Worm (Caenorhabditis elegans): ENCODE data around the gene D1086.10.

The D1086.10 gene

DNA sequence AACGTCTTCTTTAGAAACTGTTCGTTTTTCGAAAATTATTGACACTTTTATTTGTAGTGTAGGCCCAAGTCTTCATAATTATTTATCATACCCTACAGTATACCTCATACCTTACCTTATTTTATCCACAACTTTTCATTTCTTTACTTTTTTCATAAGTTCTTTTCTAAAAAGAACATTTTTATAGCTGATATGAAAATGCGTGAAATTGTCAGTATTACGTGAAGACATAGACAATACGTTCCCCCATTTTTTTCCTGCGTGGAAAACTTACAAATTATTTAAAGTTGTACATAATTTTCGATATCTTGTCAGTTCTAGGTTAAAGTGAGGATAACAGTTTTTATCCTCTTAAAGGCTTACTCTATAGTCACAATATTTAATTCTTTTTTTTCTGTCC lies 12.7 kb upstream of the D1086.10 start:
- TF ChIP-seq ceh-13 (GFP tag; optimal IDR thresholded peaks at IDR 0.05), result no peak
- no peak for TF ChIP-seq F13C5.2 (tag; optimal IDR thresholded peaks at IDR 0.05)
- TF ChIP-seq ama-1 (optimal IDR thresholded peaks at IDR 0.05), result no peak
- TF ChIP-seq hmg-4 (GFP tag; optimal IDR thresholded peaks at IDR 0.05), result no peak
- no peak for TF ChIP-seq ceh-36 (tag; optimal IDR thresholded peaks at IDR 0.05)
- no peak for TF ChIP-seq tbx-11 (GFP tag; IDR thresholded peaks at IDR 0.05)

DNA sequence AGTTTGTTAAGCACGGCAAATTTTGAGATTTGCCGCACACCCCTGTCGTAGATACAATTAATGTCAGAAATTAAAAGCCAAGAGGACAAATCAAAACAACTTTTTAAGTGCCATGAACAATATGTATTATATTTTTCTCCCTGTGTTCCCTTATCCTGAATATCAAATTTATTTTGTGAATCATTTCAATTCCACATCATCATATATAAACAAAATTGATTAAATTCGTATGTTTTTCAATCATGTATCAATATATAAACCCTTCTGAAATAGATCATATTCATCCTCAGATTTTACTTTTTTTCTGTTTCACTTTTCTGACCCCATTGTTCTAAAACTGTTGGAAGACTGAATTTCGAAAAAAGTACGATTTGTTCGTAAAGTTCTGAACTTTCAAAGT lies 8.4 kb upstream of the D1086.10 start, which contains the start of gene D1086.11:
Gene D1086.11 (plus strand): TSS at position 301 of the 400 bp plus-strand sequence.
- TF ChIP-seq scrt-1 (GFP tag; IDR thresholded peaks at IDR 0.05), result no peak
- TF ChIP-seq B0310.2 (tag; optimal IDR thresholded peaks at IDR 0.05), result no peak
- no peak for TF ChIP-seq aly-1 (tag; optimal IDR thresholded peaks at IDR 0.05)
- no peak for TF ChIP-seq F13C5.2 (tag; optimal IDR thresholded peaks at IDR 0.05)
- no peak for TF ChIP-seq tbx-11 (GFP tag; IDR thresholded peaks at IDR 0.05)
- no peak for TF ChIP-seq hmbx-1 (tag; optimal IDR thresholded peaks at IDR 0.05)
- no peak for TF ChIP-seq ets-7 (tag; optimal IDR thresholded peaks at IDR 0.05)
- TF ChIP-seq ceh-13 (GFP tag; optimal IDR thresholded peaks at IDR 0.05), result no peak
- TF ChIP-seq tra-4 (tag; optimal IDR thresholded peaks at IDR 0.05), result no peak
- TF ChIP-seq hnd-1 (tag; optimal IDR thresholded peaks at IDR 0.05), result no peak
- TF ChIP-seq tbx-37 (GFP tag; conservative IDR thresholded peaks at IDR 0.05), result no peak
- no peak for TF ChIP-seq pes-1 (GFP tag; IDR thresholded peaks at IDR 0.05)
- TF ChIP-seq ama-1 (optimal IDR thresholded peaks at IDR 0.05), result no peak
- TF ChIP-seq hmg-4 (GFP tag; optimal IDR thresholded peaks at IDR 0.05), result no peak
- no peak for TF ChIP-seq flt-1 (GFP tag; IDR thresholded peaks at IDR 0.05)
- TF ChIP-seq ceh-36 (tag; optimal IDR thresholded peaks at IDR 0.05), result no peak
- no peak for TF ChIP-seq sea-1 (GFP tag; conservative IDR thresholded peaks at IDR 0.05)

DNA sequence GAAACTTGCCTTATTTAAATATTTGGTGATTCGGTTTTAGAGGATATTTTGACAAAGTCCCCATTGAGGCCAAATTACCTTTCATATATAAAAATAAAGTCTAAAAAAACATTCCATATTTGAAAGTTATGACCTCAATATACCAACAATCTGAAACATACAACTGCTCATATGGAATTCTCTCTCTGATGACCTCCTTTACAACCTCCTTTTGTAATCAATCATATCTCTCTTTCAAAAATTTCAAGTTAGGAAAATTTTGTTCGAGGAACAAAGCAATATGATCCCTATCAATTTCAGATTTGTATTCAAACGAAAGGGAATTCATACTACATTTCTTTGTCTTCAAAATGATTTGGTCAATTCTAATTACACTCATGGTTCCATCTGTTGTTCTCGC lies 3.1 kb upstream of the D1086.10 start, which contains the start of gene D1086.6:
Gene D1086.6 (plus strand): TSS at position 301 of the 400 bp plus-strand sequence.
- TF ChIP-seq B0310.2 (tag; optimal IDR thresholded peaks at IDR 0.05), result no peak
- no peak for TF ChIP-seq flt-1 (GFP tag; IDR thresholded peaks at IDR 0.05)
- no peak for TF ChIP-seq pes-1 (GFP tag; IDR thresholded peaks at IDR 0.05)
- no peak for TF ChIP-seq ceh-13 (GFP tag; optimal IDR thresholded peaks at IDR 0.05)
- TF ChIP-seq aly-1 (tag; optimal IDR thresholded peaks at IDR 0.05), result no peak
- TF ChIP-seq scrt-1 (GFP tag; IDR thresholded peaks at IDR 0.05), result no peak
- no peak for TF ChIP-seq sea-1 (GFP tag; conservative IDR thresholded peaks at IDR 0.05)
- no peak for TF ChIP-seq tra-4 (tag; optimal IDR thresholded peaks at IDR 0.05)
- TF ChIP-seq tbx-37 (GFP tag; conservative IDR thresholded peaks at IDR 0.05), result no peak
- no peak for TF ChIP-seq ets-7 (tag; optimal IDR thresholded peaks at IDR 0.05)

DNA sequence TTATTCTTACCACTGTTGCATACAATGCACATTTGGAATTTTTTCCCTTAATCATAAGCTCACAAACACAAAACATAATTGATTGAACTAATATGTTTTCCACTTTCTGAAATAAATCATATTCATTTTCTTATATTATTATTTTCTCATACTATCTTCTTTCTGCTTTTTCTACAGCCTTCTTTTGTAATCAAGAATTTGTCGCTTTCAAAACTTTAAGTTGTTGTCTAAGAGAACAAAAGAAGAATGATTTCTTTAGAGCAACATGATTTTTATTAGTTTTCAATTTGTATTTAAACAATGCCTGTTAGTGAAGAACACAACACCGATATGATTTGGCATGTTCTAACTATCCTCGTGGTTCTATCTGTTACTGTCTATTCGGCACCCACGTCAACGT lies 1.4 kb downstream of the D1086.10 start, which contains the start of gene D1086.7:
Gene D1086.7 (plus strand): TSS at position 301 of the 400 bp plus-strand sequence.
- no peak for TF ChIP-seq hnd-1 (tag; optimal IDR thresholded peaks at IDR 0.05)
- no peak for TF ChIP-seq tra-4 (tag; optimal IDR thresholded peaks at IDR 0.05)
- no peak for TF ChIP-seq tbx-37 (GFP tag; conservative IDR thresholded peaks at IDR 0.05)
- TF ChIP-seq scrt-1 (GFP tag; IDR thresholded peaks at IDR 0.05), result no peak
- TF ChIP-seq flt-1 (GFP tag; IDR thresholded peaks at IDR 0.05), result no peak
- no peak for TF ChIP-seq F13C5.2 (tag; optimal IDR thresholded peaks at IDR 0.05)
- no peak for TF ChIP-seq hmg-4 (GFP tag; optimal IDR thresholded peaks at IDR 0.05)
- TF ChIP-seq ceh-36 (tag; optimal IDR thresholded peaks at IDR 0.05), result no peak
- TF ChIP-seq hmbx-1 (tag; optimal IDR thresholded peaks at IDR 0.05), result no peak

DNA sequence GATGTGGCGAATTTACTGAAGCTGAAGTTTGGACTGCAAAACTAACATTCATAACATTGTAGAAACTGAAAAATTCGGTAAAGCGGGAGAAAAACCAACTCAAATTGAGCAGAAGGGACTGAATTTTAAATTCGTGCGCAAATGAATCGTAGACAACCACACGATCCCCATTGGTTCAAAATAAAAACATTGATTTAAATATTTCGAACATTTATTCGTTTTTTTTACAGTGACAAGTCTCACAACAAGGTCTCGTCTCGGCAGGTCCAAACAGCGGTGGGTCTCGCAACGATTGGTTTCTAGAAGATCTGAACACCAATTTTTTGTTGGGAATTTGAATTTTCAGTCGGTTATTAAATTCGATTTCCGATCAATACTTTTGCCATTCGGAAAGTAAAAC lies 3.0 kb downstream of the D1086.10 start, which contains the start of gene D1086.18:
Gene D1086.18 (plus strand): TSS at position 301 of the 400 bp plus-strand sequence.
- TF ChIP-seq ama-1 (optimal IDR thresholded peaks at IDR 0.05), result no peak
- TF ChIP-seq aly-1 (tag; optimal IDR thresholded peaks at IDR 0.05), result no peak
- TF ChIP-seq scrt-1 (GFP tag; IDR thresholded peaks at IDR 0.05), result no peak
- TF ChIP-seq tbx-11 (GFP tag; IDR thresholded peaks at IDR 0.05), result no peak
- no peak for TF ChIP-seq hmbx-1 (tag; optimal IDR thresholded peaks at IDR 0.05)
- TF ChIP-seq pes-1 (GFP tag; IDR thresholded peaks at IDR 0.05), result no peak
- no peak for TF ChIP-seq sea-1 (GFP tag; conservative IDR thresholded peaks at IDR 0.05)
- TF ChIP-seq B0310.2 (tag; optimal IDR thresholded peaks at IDR 0.05), result no peak
- TF ChIP-seq flt-1 (GFP tag; IDR thresholded peaks at IDR 0.05), result no peak
- no peak for TF ChIP-seq F13C5.2 (tag; optimal IDR thresholded peaks at IDR 0.05)

DNA sequence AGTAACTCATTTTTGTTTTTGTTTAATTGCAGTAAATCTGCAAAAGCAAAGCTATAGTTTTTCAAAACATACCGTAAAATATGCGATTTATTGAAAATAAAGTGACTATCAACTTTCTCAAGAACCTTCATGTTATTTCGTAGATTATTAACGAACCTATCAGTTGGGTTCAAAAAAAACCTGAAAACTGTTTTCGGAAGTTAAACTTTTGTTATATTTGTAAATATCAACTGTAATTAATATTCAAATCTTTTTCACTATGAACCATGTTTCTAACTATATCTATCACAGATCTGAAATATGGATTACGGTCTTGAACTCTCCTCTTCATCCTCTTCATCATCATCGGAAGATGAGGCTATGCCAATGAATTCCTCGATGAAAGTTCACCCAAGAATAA lies 5.5 kb downstream of the D1086.10 start, which contains the start of gene D1086.19:
Gene D1086.19 (plus strand): TSS at position 301 of the 400 bp plus-strand sequence.
- TF ChIP-seq hnd-1 (tag; optimal IDR thresholded peaks at IDR 0.05) (no peak), B0310.2 (tag; optimal IDR thresholded peaks at IDR 0.05) (no peak), aly-1 (tag; optimal IDR thresholded peaks at IDR 0.05) (no peak), F13C5.2 (tag; optimal IDR thresholded peaks at IDR 0.05) (no peak), flt-1 (GFP tag; IDR thresholded peaks at IDR 0.05) (no peak), tbx-37 (GFP tag; conservative IDR thresholded peaks at IDR 0.05) (no peak), pes-1 (GFP tag; IDR thresholded peaks at IDR 0.05) (no peak), hmg-4 (GFP tag; optimal IDR thresholded peaks at IDR 0.05) (no peak), scrt-1 (GFP tag; IDR thresholded peaks at IDR 0.05) (no peak), tra-4 (tag; optimal IDR thresholded peaks at IDR 0.05) (no peak), hmbx-1 (tag; optimal IDR thresholded peaks at IDR 0.05) (no peak), sea-1 (GFP tag; conservative IDR thresholded peaks at IDR 0.05) (no peak), ets-7 (tag; optimal IDR thresholded peaks at IDR 0.05) (no peak), ceh-36 (tag; optimal IDR thresholded peaks at IDR 0.05) (no peak), ceh-13 (GFP tag; optimal IDR thresholded peaks at IDR 0.05) (no peak), ama-1 (optimal IDR thresholded peaks at IDR 0.05) (no peak)

DNA sequence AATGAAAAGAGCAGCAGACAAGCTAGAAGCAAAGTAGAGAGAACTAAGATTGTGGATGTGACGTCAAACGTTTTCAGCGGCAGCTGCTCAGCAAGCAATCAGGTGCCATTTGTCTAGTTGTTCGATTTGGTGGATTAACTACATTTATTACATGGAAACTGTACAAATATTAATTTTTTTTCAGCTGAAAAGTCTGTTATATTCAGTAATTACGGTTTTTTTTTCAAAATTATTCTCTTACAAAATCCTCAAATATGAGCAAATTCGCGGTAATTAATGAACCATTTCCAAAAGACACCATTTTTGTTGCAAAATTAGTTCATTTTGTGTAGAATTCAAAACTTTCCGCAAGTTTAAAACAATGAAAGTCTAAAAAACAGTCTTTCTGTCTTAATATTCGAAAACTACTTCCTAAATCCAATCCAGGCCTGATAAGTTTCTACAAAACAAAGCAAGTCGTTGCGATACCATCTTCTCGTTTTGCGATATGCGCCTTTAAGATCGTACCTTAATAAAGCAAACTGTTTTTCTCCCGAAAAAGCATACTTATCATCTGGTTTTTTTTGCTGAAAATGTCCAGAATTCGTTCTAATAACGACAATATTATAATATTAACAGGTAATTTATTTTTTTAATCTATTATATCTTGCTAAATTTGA lies 7.9 kb downstream of the D1086.10 start, which contains the start of the genes D1086.5 and him-5:
Gene D1086.5 (minus strand): TSS at position 51 of the 659 bp plus-strand sequence.
Gene him-5 (plus strand): TSS at position 118 of the 659 bp plus-strand sequence.
- TF ChIP-seq tbx-11 (GFP tag; IDR thresholded peaks at IDR 0.05) (no peak), F13C5.2 (tag; optimal IDR thresholded peaks at IDR 0.05) (no peak), hmbx-1 (tag; optimal IDR thresholded peaks at IDR 0.05) (no peak), hmg-4 (GFP tag; optimal IDR thresholded peaks at IDR 0.05) (no peak), tbx-37 (GFP tag; conservative IDR thresholded peaks at IDR 0.05) (no peak), scrt-1 (GFP tag; IDR thresholded peaks at IDR 0.05) (no peak)

Data from whole organism, early embryonic.